Worm (Caenorhabditis elegans) whole organism, mixed stage, embryonic: ENCODE results near the gene sqv-1.

Experiments
- ces-1 ChIP-seq: fragments of 150-350 bp; optimal IDR thresholded peaks from 2 replicates; lab custom pipeline; 2014; ENCODE audit warnings: missing biosample characterization, missing genetic modification reagents, missing genetic modification characterization
- elt-1 ChIP-seq: sonication (generic microtip); optimal IDR thresholded peaks from 2 replicates; lab custom pipeline; 2017; ENCODE audit warnings: missing genetic modification characterization, mild to moderate bottlenecking, missing compliant biosample characterization, antibody characterized with exemption, moderate library complexity, borderline replicate concordance; ENCODE audit not compliant: insufficient read depth
- elt-3 ChIP-seq: fragments of 150-350 bp; optimal IDR thresholded peaks from 2 replicates; lab custom pipeline; 2014; ENCODE audit warnings: missing biosample characterization, missing genetic modification characterization
- ham-2 ChIP-seq: fragments of 200-800 bp; sonication (Bioruptor generic); optimal IDR thresholded peaks from 2 replicates; lab custom pipeline; 2018; ENCODE audit warnings: mild to moderate bottlenecking, missing genetic modification characterization, missing compliant biosample characterization
- lin-13 ChIP-seq: fragments of 150-350 bp; optimal IDR thresholded peaks from 2 replicates; lab custom pipeline; 2014; ENCODE audit warnings: missing biosample characterization, missing genetic modification characterization
- lin-32 ChIP-seq: fragments of 200-800 bp; sonication (Bioruptor generic); optimal IDR thresholded peaks from 2 replicates; lab custom pipeline; 2018; ENCODE audit warnings: mild to moderate bottlenecking, missing genetic modification characterization, missing compliant biosample characterization
- nhr-12 ChIP-seq: fragments of 150-350 bp; optimal IDR thresholded peaks from 2 replicates; lab custom pipeline; 2014; ENCODE audit warnings: missing biosample characterization, missing genetic modification characterization
- nhr-28 ChIP-seq: fragments of 150-350 bp; optimal IDR thresholded peaks from 2 replicates; lab custom pipeline; 2014; ENCODE audit warnings: missing biosample characterization, missing genetic modification characterization
- nhr-76 ChIP-seq: sonication (generic microtip); optimal IDR thresholded peaks from 2 replicates; lab custom pipeline; 2017; ENCODE audit warnings: missing biosample characterization, missing genetic modification characterization
- snpc-4 ChIP-seq: fragments of 150-350 bp; optimal IDR thresholded peaks from 2 replicates; lab custom pipeline; 2014; ENCODE audit warnings: missing biosample characterization, missing genetic modification characterization
- tbx-8 ChIP-seq: fragments of 200-800 bp; sonication (Bioruptor generic); optimal IDR thresholded peaks from 2 replicates; lab custom pipeline; 2018; ENCODE audit warnings: mild to moderate bottlenecking, missing genetic modification characterization, moderate library complexity, missing compliant biosample characterization
- unc-39 ChIP-seq: fragments of 150-350 bp; optimal IDR thresholded peaks from 2 replicates; lab custom pipeline; 2014; ENCODE audit warnings: missing biosample characterization, missing genetic modification characterization
- unc-62 ChIP-seq: fragments of 150-350 bp; optimal IDR thresholded peaks from 2 replicates; lab custom pipeline; 2014; ENCODE audit warnings: missing biosample characterization, missing genetic modification reagents, missing genetic modification characterization

DNA sequence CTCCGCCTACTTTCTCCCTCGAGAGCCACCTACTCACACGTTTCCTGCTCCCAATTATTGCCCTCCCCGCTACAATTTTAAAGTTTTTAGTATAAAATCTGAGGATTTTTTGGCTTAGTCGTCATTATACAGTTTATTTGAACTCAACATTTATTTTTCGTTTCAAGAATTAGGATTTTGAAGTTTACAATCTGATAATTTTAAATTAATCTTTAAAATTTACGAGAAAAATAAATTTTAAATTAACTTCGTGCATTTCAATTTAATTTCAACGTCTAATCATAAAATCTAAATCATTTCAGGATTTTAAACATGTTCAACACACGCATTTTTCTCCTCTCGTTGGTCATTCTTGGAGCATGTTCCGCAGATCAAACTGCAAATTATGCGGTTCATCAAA lies 32.0 kb upstream of the sqv-1 start, which contains the start of gene F35H10.2:
- TF ChIP-seq unc-39 (tag; lab: Kevin White, UChicago) (no peak), unc-62 (GFP tag; lab: Kevin White, UChicago) (no peak), lin-32 (no peak), ham-2 (no peak), nhr-76 (tag; lab: Kevin White, UChicago) (no peak), snpc-4 (tag; lab: Kevin White, UChicago) (no peak), tbx-8 (GFP tag; lab: Kevin White, UChicago) (no peak), nhr-28 (tag; lab: Kevin White, UChicago) (no peak), nhr-12 (tag; lab: Kevin White, UChicago) (no peak), elt-1 (no peak), elt-3 (no peak), lin-13 (tag; lab: Kevin White, UChicago) (no peak), ces-1 (GFP tag; lab: Kevin White, UChicago) (no peak)
